Worm (Caenorhabditis elegans): ENCODE data around the gene srz-103.

srz-103 gene

DNA sequence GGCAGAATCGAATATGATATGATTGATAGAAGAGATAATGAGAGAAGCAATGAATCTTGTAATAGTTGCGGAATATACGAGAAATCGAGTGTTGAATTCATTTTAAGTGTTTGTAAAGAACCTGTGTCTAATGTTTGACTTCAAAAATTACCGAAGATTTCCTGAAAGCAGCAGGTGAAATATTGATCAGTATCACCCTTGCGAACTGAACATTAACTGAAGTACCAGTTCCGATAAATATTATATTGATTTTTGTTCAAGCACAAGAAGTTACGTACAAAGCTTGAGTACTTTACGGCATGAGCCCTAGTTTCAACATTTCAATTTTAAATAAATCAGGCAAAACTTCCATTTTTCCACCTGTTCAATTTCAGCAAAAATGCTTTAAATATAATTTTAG is at the start of gene srz-103:
Gene srz-103, minus strand, starts transcription at position 101 of the 400 bp plus-strand sequence.
- TF ChIP-seq nfya-2 (GFP tag; IDR thresholded peaks at IDR 0.05) = no peak

ce11 chrV:16728431-16728830 is 49.3 kb upstream of the srz-103 start, which contains the start of gene fbxa-127:
TSS of gene fbxa-127 (plus strand) at chrV:16728731.
- no peak for TF ChIP-seq Y95B8A.8 (GFP tag; IDR thresholded peaks at IDR 0.05)
- TF ChIP-seq tbx-9 (tag; optimal IDR thresholded peaks at IDR 0.05; ENCODE audit: borderline replicate concordance) = no peak
- TF ChIP-seq repo-1 (tag; optimal IDR thresholded peaks at IDR 0.05) = no peak
- no peak for TF ChIP-seq pbrm-1 (GFP tag; IDR thresholded peaks at IDR 0.05)
- TF ChIP-seq gei-17 (GFP tag; optimal IDR thresholded peaks at IDR 0.05) = no peak
- no peak for TF ChIP-seq hmg-20 (GFP tag; IDR thresholded peaks at IDR 0.05)
- no peak for TF ChIP-seq cebp-2 (GFP tag; IDR thresholded peaks at IDR 0.05)
- no peak for TF ChIP-seq ceh-40 (GFP tag; IDR thresholded peaks at IDR 0.05)
- no peak for TF ChIP-seq attf-3 (GFP tag; conservative IDR thresholded peaks at IDR 0.05)
- no peak for TF ChIP-seq rcor-1 (GFP tag; IDR thresholded peaks at IDR 0.05)
- TF ChIP-seq nhr-179 (tag; optimal IDR thresholded peaks at IDR 0.05) = no peak
- TF ChIP-seq F52B5.7 (tag; optimal IDR thresholded peaks at IDR 0.05) = no peak
- TF ChIP-seq ztf-6 (GFP tag; IDR thresholded peaks at IDR 0.05) = no peak
- no peak for TF ChIP-seq unc-62 (GFP tag; optimal IDR thresholded peaks at IDR 0.05)
- no peak for TF ChIP-seq nfya-1 (tag; optimal IDR thresholded peaks at IDR 0.05; ENCODE audit: borderline replicate concordance, insufficient read depth)
- no peak for TF ChIP-seq unc-130 (GFP tag; optimal IDR thresholded peaks at IDR 0.05)
- no peak for TF ChIP-seq F22D6.2 (tag; optimal IDR thresholded peaks at IDR 0.05)
- TF ChIP-seq nfyb-1 (GFP tag; IDR thresholded peaks at IDR 0.05) = no peak
- no peak for TF ChIP-seq Y53G8AR.9 (GFP tag; conservative IDR thresholded peaks at IDR 0.05)

ce11 chrV:16726915-16727314 is 47.8 kb upstream of the srz-103 start, which contains the start of gene T25E12.14:
TSS of gene T25E12.14 (plus strand) at chrV:16727215.
- TF ChIP-seq Y53F4B.3 (GFP tag; IDR thresholded peaks at IDR 0.05) (no peak), ccch-3 (GFP tag; optimal IDR thresholded peaks at IDR 0.05) (no peak), lsl-1 (GFP tag; optimal IDR thresholded peaks at IDR 0.05) (no peak), rcor-1 (GFP tag; IDR thresholded peaks at IDR 0.05) (no peak), ztf-22 (GFP tag; optimal IDR thresholded peaks at IDR 0.05) (no peak), mel-28 (tag; optimal IDR thresholded peaks at IDR 0.05; ENCODE audit: borderline replicate concordance) (no peak), F33H1.4 (GFP tag; IDR thresholded peaks at IDR 0.05) (no peak), Y95B8A.8 (GFP tag; IDR thresholded peaks at IDR 0.05) (no peak), tbp1 (GFP tag; optimal IDR thresholded peaks at IDR 0.05) (no peak), hmg-20 (GFP tag; IDR thresholded peaks at IDR 0.05) (no peak), F10E7.11 (tag; optimal IDR thresholded peaks at IDR 0.05) (no peak), nhr-80 (tag; optimal IDR thresholded peaks at IDR 0.05) (no peak), zfh-2 (GFP tag; conservative IDR thresholded peaks at IDR 0.05) (no peak), rec-8 (tag; optimal IDR thresholded peaks at IDR 0.05) (no peak), F57C9.4 (tag; optimal IDR thresholded peaks at IDR 0.05) (no peak), ceh-40 (GFP tag; IDR thresholded peaks at IDR 0.05) (no peak), Y79H2A.3 (GFP tag; conservative IDR thresholded peaks at IDR 0.05) (no peak)

- TF ChIP-seq athp-1 (tag; optimal IDR thresholded peaks at IDR 0.05) (no peak), let-607 (tag; optimal IDR thresholded peaks at IDR 0.05) (peak in 1 of 2 experiments; percentile 10), F55B11.4 (tag; optimal IDR thresholded peaks at IDR 0.05; ENCODE audit: borderline replicate concordance, insufficient read depth) (no peak), B0261.1 (tag; optimal IDR thresholded peaks at IDR 0.05) (no peak), atf-7 (tag; optimal IDR thresholded peaks at IDR 0.05) (peak; percentile 14), mcd-1 (GFP tag; IDR thresholded peaks at IDR 0.05) (no peak), nhr-80 (tag; optimal IDR thresholded peaks at IDR 0.05) (peak; percentile 88), snpc-4 (GFP tag; optimal IDR thresholded peaks at IDR 0.05) (no peak), snpc-4 (tag; optimal IDR thresholded peaks at IDR 0.05) (peak in 2 of 4 experiments; percentile 38 to 46), attf-5 (GFP tag; optimal IDR thresholded peaks at IDR 0.05) (peak; percentile 35)
These were observed 46.8 kb upstream of the srz-103 start for ce11 chrV:16725955-16726354.
